Worm (Caenorhabditis elegans) whole organism, L1 larva: ENCODE results near the gene tbce-1.

ENCODE experiments used
- alr-1 ChIP-seq: fragments of 200-800 bp; sonication (Bioruptor generic); optimal IDR thresholded peaks from 2 replicates; lab custom pipeline; 2018; ENCODE audit warnings: borderline replicate concordance, mild to moderate bottlenecking, missing genetic modification characterization, missing compliant biosample characterization
- blmp-1 ChIP-seq: fragments of 150-350 bp; optimal IDR thresholded peaks from 2 replicates; lab custom pipeline; 2014; ENCODE audit warnings: missing biosample characterization, missing genetic modification characterization
- egl-27 ChIP-seq, 2 experiments: fragments of 150-350 bp in 1 of 2; sonication (generic microtip); optimal IDR thresholded peaks; 3 replicates each; lab custom pipeline; 2017 to 2018; ENCODE audit warnings: missing biosample characterization in 2 of 2, missing genetic modification characterization in 2 of 2, missing genetic modification reagents in 2 of 2
- fkh-10 ChIP-seq: sonication (generic microtip); optimal IDR thresholded peaks from 2 replicates; lab custom pipeline; 2017; ENCODE audit warnings: missing biosample characterization, missing genetic modification reagents, missing genetic modification characterization
- hlh-17 ChIP-seq: fragments of 200-800 bp; sonication (Bioruptor generic); optimal IDR thresholded peaks from 2 replicates; lab custom pipeline; 2018; ENCODE audit warnings: missing genetic modification characterization, mild to moderate bottlenecking, missing compliant biosample characterization, moderate library complexity, borderline replicate concordance
- lin-15B ChIP-seq: fragments of 150-350 bp; sonication (generic microtip); optimal IDR thresholded peaks from 3 replicates; lab custom pipeline; 2014; ENCODE audit warnings: missing biosample characterization, missing genetic modification characterization
- nhr-76 ChIP-seq: sonication (generic microtip); optimal IDR thresholded peaks from 2 replicates; lab custom pipeline; 2017; ENCODE audit warnings: missing biosample characterization, missing genetic modification characterization
- skn-1 ChIP-seq: fragments of 150-350 bp; optimal IDR thresholded peaks from 2 replicates; lab custom pipeline; 2014; ENCODE audit warnings: missing biosample characterization, missing genetic modification characterization
- snpc-4 ChIP-seq: fragments of 150-350 bp; optimal IDR thresholded peaks from 2 replicates; lab custom pipeline; 2014; ENCODE audit warnings: missing biosample characterization, missing genetic modification characterization
- unc-30 ChIP-seq: sonication (generic microtip); optimal IDR thresholded peaks from 2 replicates; lab custom pipeline; 2017; ENCODE audit warnings: missing biosample characterization, missing genetic modification characterization
- unc-62 ChIP-seq: fragments of 150-350 bp; optimal IDR thresholded peaks from 2 replicates; lab custom pipeline; 2014; ENCODE audit warnings: missing biosample characterization, missing genetic modification reagents, missing genetic modification characterization
- xbp-1 ChIP-seq: sonication (generic microtip); optimal IDR thresholded peaks from 2 replicates; lab custom pipeline; 2016; ENCODE audit warnings: missing genetic modification characterization, missing compliant biosample characterization

- no peak for TF ChIP-seq xbp-1
- no peak for TF ChIP-seq skn-1 (tag; lab: Kevin White, UChicago)
- no peak for TF ChIP-seq snpc-4
- TF ChIP-seq nhr-76 (tag; lab: Kevin White, UChicago): no peak
- no peak for TF ChIP-seq unc-30 (tag; lab: Kevin White, UChicago)
- TF ChIP-seq alr-1 (tag; lab: Kevin White, UChicago): no peak
- no peak for TF ChIP-seq fkh-10
- TF ChIP-seq lin-15B: no peak
- no peak for TF ChIP-seq unc-62 (GFP tag; lab: Kevin White, UChicago)
- TF ChIP-seq egl-27 (tag; optimal IDR thresholded peaks at IDR 0.05; lab: Kevin White, UChicago): no peak
- no peak for TF ChIP-seq blmp-1 (tag; lab: Kevin White, UChicago)
- TF ChIP-seq hlh-17 (GFP tag; lab: Kevin White, UChicago): no peak
Observed at ce11 chrIV:8307408-8307807, 12.9 kb downstream of the tbce-1 start.
